Worm (Caenorhabditis elegans): Measurements from ENCODE around the gene Y37H2A.10.
"Not testable (repeated sequence)": the region's sequence is repeated elsewhere in the genome, so short reads cannot be mapped to it uniquely, and the experiment has no call there.

DNA sequence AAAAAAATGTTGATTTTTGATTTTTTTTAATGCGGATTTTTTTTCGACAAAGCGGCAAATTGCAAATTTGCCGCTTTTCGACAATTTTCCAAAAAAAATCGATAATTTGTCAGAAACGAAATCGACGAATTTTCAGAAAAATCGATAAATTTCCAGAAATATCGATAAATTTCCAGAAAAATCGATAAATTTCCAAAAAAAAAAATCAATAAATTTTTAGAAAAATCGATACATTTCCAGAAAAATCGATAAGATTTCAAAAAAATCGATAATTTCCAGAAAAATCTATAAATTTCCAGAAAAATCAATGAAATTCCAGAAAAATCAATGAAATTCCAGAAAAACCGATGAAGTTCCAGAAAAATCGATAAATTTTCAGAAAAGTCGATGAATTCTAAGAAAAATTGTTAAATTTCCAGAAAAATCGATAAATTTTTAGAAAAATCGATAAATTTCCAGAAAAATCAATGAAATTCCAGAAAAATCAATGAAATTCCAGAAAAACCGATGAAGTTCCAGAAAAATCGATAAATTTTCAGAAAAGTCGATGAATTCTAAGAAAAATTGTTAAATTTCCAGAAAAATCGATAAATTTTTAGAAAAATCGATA is 9.0 kb upstream of the Y37H2A.10 start:
- not testable (repeated sequence) for TF ChIP-seq pha-2 (tag; optimal IDR thresholded peaks at IDR 0.05); dmd-4 (tag; optimal IDR thresholded peaks at IDR 0.05; ENCODE audit: borderline replicate concordance); ceh-2 (tag; optimal IDR thresholded peaks at IDR 0.05); nhr-232 (tag; optimal IDR thresholded peaks at IDR 0.05); gmeb-2 (tag; optimal IDR thresholded peaks at IDR 0.05); hlh-13 (GFP tag; optimal IDR thresholded peaks at IDR 0.05); unc-55 (GFP tag; optimal IDR thresholded peaks at IDR 0.05); pqm-1 (tag; optimal IDR thresholded peaks at IDR 0.05)

Data from whole organism, late embryonic.